Fruit fly (Drosophila melanogaster): Measurements from ENCODE around the gene eIF3g2.

eIF3g2 gene

DNA sequence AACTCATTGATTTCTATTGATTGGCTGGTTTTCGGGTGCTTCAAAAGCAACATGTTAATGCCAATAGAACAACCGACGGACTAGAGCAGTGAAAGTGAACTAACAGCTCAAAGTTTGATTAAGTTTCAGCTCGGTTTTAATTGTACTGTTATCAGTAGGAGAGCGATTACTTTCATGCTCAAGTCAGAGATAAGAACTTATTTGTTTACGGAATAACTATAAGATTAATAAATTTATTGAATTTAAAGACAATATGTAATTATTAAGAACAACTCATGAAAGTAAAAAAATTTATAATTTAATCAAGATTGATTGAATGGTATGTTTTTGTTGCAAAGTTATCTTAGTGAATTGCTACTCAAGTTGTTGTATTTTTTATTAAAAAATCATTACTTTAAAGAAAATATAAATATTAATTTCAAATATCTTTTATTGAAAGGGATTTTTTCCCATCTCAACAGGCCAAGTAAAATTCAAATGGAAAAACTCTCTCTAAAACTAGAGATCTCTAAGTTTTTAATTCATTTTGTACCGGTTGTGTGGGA is at the start of gene eIF3g2, which contains the start of gene Tmlh:
Gene eIF3g2 (plus strand): TSS at position 495 of the 545 bp plus-strand sequence.
Gene Tmlh (minus strand): TSS at position 101 of the 545 bp plus-strand sequence.
- TF ChIP-seq noc (tag; optimal IDR thresholded peaks at IDR 0.05) = no peak

dm6 chr3R:20360008-20360407 is 48.1 kb upstream of the eIF3g2 start, which contains the start of gene MtnC:
Gene MtnC (plus strand): TSS chr3R:20360308.
- TF ChIP-seq noc (tag; optimal IDR thresholded peaks at IDR 0.05) = no peak

- no peak for TF ChIP-seq noc (tag; optimal IDR thresholded peaks at IDR 0.05)
Observed at dm6 chr3R:20407245-20407644, 820 bp upstream of the eIF3g2 start.

dm6 chr3R:20422092-20422491 is 14.0 kb downstream of the eIF3g2 start:
- TF ChIP-seq noc (tag; optimal IDR thresholded peaks at IDR 0.05) = no peak

dm6 chr3R:20449487-20449886 is 41.4 kb downstream of the eIF3g2 start:
- no peak for TF ChIP-seq noc (tag; optimal IDR thresholded peaks at IDR 0.05)

Data from whole organism, larva.